Fruit fly (Drosophila melanogaster): ENCODE measurements around the gene yellow-f.

yellow-f gene

DNA sequence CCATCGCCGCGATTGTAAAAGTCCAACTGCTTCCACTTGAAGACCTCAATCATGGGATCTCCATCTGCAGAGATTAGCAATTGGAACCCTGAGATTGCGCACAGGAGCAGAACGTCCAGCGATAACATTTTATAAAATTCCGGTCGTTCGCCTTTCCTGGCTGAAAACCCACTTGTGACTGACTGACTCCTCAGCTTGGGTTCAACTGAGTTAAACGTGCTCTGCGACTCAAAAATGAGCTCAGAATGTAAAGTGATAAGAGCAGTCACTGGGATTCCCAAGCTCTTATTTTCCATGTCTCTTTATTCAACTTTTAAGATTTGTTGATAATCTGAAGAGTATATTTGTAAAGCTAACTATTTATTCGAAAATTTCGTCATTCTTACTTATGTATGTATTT is at the start of gene yellow-f:
Gene yellow-f, minus strand, starts transcription at position 184 of the 400 bp plus-strand sequence.
- TF ChIP-seq usp (GFP tag; optimal IDR thresholded peaks at IDR 0.05) = no peak
- TF ChIP-seq CG8478 (optimal IDR thresholded peaks at IDR 0.05) = no peak
- TF ChIP-seq Dll (optimal IDR thresholded peaks at IDR 0.05) = no peak
- TF ChIP-seq pan (optimal IDR thresholded peaks at IDR 0.05) = no peak
- TF ChIP-seq psq (optimal IDR thresholded peaks at IDR 0.05) = no peak
- no peak for TF ChIP-seq EcR (GFP tag; optimal IDR thresholded peaks at IDR 0.05)

DNA sequence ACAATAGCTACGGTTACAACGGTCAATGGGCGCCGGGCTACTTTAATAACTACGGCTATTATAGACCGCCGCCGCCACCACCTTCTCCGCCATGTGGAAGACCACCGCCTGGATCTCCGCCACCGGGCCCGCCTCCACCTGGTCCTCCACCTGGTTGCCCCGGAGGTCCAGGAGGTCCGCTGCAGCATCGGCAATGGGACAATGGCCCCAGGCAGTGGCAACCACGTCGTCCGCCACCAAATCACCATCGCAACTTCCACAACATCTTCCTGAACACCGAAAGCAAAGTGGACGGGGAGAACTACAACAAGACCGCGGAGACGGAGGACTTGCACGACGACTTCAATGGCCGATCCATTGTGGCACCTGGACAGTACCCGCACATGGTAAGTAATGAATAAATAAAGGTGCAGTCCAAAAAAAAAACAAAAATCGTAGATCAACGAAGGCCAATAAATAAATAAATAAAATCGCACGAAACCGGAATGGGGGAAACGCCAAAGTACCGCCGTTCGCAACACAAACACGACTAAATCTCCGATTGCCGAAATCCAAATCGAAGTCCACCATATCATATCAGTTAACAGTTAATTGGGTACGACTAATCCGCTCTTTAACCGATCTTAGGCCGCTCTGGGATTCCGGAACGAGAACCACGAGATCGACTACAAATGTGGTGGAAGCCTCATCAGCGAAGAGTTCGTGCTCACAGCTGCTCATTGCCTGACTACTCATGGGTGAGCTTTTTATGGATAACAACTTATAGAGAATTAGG is 49.4 kb upstream of the yellow-f start, which contains the start of gene snk:
Gene snk, minus strand, starts transcription at position 513 of the 775 bp plus-strand sequence.
- TF ChIP-seq Dll (optimal IDR thresholded peaks at IDR 0.05) (no peak), usp (GFP tag; optimal IDR thresholded peaks at IDR 0.05) (no peak), pan (optimal IDR thresholded peaks at IDR 0.05) (no peak), psq (optimal IDR thresholded peaks at IDR 0.05) (no peak), CG8478 (optimal IDR thresholded peaks at IDR 0.05) (no peak), EcR (GFP tag; optimal IDR thresholded peaks at IDR 0.05) (no peak)

DNA sequence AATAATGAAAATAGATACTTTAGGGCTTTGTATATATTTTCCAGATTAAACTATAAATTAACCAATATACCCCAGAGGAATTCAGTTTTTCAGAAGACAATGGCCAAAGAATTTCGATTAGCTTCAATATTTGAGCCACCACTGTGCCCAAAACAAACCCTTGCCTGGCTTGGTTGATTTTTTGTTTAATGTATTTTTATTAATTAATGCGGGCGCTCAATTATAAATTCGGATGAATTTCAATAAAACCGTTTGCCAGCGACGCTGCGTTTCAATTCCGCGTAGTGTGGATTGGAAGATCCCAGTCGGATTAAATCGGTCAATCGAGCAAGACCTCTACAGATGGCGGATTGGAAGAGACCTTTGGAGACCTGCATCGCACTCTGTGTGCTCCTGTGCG is 48.7 kb upstream of the yellow-f start, which contains the start of gene CG11670:
Gene CG11670, plus strand, starts transcription at position 301 of the 400 bp plus-strand sequence.
- no peak for TF ChIP-seq CG8478 (optimal IDR thresholded peaks at IDR 0.05)
- TF ChIP-seq pan (optimal IDR thresholded peaks at IDR 0.05) = no peak
- no peak for TF ChIP-seq Dll (optimal IDR thresholded peaks at IDR 0.05)
- no peak for TF ChIP-seq EcR (GFP tag; optimal IDR thresholded peaks at IDR 0.05)
- no peak for TF ChIP-seq psq (optimal IDR thresholded peaks at IDR 0.05)
- no peak for TF ChIP-seq usp (GFP tag; optimal IDR thresholded peaks at IDR 0.05)

DNA sequence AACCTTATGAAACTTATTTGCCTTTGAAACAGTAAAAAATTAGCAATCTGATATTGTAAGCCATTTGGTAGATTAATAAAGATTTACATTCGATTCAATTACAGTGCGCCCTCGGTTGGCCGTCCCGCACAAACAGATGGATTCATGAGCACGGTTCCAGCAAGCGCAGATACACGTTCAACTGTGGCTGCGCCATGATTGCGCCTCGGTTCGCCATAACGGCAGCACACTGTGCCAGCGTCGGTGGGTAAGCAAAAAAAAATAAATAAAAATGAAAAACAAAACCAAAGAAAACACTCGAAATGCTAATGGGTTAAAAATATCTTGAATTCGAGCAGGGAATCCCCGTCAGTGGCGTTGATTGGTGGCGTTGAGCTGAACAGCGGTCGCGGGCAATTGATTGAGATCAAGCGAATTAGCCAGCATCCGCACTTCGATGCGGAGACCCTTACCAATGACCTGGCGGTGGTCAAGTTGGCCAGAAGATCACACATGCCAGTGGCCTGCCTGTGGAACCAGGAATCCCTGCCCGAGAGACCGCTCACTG is 46.1 kb upstream of the yellow-f start:
- TF ChIP-seq CG8478 (optimal IDR thresholded peaks at IDR 0.05) = no peak
- TF ChIP-seq usp (GFP tag; optimal IDR thresholded peaks at IDR 0.05) = no peak
- no peak for TF ChIP-seq EcR (GFP tag; optimal IDR thresholded peaks at IDR 0.05)
- no peak for TF ChIP-seq pan (optimal IDR thresholded peaks at IDR 0.05)
- no peak for TF ChIP-seq Dll (optimal IDR thresholded peaks at IDR 0.05)
- no peak for TF ChIP-seq psq (optimal IDR thresholded peaks at IDR 0.05)

DNA sequence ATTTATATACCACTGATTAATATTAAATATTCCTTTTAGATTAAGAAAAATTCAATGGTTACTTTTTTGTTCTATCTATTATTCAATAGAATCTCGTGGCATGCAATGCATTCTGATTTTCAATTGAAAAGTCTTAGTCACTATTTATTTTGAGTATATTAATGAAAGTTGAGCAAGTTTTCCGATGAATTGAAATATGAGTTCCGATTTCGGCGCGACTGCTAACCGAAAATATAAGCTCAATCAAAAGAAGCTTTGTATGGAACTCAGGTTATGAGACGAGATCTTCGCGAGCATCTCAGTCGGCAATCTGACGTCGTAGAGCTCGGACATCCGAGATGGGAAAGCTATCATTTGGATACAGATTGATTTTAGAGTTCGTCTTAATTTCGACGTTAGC is 45.1 kb upstream of the yellow-f start, which contains the start of gene CG11668:
Gene CG11668, plus strand, starts transcription at position 301 of the 400 bp plus-strand sequence.
- TF ChIP-seq CG8478 (optimal IDR thresholded peaks at IDR 0.05) (no peak), pan (optimal IDR thresholded peaks at IDR 0.05) (no peak), psq (optimal IDR thresholded peaks at IDR 0.05) (no peak), EcR (GFP tag; optimal IDR thresholded peaks at IDR 0.05) (no peak), usp (GFP tag; optimal IDR thresholded peaks at IDR 0.05) (no peak), Dll (optimal IDR thresholded peaks at IDR 0.05) (no peak)

DNA sequence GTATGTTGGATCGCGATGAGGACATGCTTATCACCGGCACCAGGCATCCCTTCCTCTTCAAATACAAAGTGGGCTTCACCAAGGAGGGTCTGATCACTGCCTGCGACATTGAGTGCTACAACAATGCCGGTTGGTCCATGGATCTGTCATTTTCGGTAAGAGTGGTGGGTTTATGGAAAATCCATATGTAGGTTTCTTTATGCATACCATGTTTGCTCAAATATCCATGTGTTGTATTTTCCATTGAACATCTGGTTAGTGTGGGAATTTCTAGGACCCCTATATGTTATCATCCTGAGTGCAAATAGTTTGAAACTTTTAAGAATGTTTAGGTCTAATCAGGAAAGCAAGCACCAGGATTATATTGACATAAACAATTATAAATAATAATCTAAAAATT is 43.1 kb upstream of the yellow-f start:
- no peak for TF ChIP-seq CG8478 (optimal IDR thresholded peaks at IDR 0.05)
- TF ChIP-seq psq (optimal IDR thresholded peaks at IDR 0.05) = no peak
- no peak for TF ChIP-seq EcR (GFP tag; optimal IDR thresholded peaks at IDR 0.05)
- TF ChIP-seq pan (optimal IDR thresholded peaks at IDR 0.05) = no peak
- no peak for TF ChIP-seq Dll (optimal IDR thresholded peaks at IDR 0.05)
- no peak for TF ChIP-seq usp (GFP tag; optimal IDR thresholded peaks at IDR 0.05)

DNA sequence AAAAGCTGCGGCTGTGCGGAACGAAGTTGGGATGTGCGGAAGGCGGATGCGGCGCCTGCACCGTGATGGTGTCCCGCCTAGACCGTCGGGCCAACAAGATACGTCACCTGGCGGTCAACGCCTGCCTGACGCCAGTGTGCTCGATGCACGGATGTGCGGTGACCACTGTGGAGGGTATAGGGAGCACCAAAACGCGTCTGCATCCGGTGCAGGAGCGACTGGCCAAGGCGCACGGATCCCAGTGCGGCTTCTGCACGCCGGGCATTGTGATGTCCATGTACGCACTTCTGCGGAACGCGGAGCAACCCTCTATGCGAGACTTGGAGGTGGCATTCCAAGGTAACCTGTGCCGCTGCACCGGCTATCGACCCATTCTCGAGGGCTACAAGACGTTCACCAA is 40.7 kb upstream of the yellow-f start:
- TF ChIP-seq pan (optimal IDR thresholded peaks at IDR 0.05) (no peak), EcR (GFP tag; optimal IDR thresholded peaks at IDR 0.05) (no peak), usp (GFP tag; optimal IDR thresholded peaks at IDR 0.05) (no peak), CG8478 (optimal IDR thresholded peaks at IDR 0.05) (no peak), Dll (optimal IDR thresholded peaks at IDR 0.05) (no peak), psq (optimal IDR thresholded peaks at IDR 0.05) (no peak)

DNA sequence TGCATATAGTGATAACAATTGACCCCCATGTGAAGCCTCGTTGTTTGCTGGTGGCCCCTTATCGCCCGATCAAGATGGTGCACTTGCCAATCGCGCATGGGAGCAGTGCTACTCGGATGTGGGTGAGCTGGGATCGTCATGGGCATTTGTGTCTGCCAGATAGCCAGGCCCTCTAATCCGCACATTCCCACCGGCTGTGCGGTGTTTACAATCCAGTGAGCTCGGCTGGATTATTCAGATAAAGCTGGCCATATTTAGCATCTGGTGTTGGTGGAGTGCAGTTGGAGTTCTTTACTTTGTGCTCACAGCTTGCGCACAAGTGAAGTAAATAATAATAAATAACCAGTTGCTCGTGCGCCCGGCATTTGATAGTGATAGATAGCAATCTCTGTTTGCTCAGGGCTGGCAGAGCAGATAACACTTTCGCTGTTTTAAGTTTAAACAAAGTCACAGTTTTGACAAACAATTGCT is 40.0 kb upstream of the yellow-f start:
- TF ChIP-seq CG8478 (optimal IDR thresholded peaks at IDR 0.05) (no peak), EcR (GFP tag; optimal IDR thresholded peaks at IDR 0.05) (no peak), usp (GFP tag; optimal IDR thresholded peaks at IDR 0.05) (no peak), pan (optimal IDR thresholded peaks at IDR 0.05) (no peak), psq (optimal IDR thresholded peaks at IDR 0.05) (no peak), Dll (optimal IDR thresholded peaks at IDR 0.05) (no peak)

DNA sequence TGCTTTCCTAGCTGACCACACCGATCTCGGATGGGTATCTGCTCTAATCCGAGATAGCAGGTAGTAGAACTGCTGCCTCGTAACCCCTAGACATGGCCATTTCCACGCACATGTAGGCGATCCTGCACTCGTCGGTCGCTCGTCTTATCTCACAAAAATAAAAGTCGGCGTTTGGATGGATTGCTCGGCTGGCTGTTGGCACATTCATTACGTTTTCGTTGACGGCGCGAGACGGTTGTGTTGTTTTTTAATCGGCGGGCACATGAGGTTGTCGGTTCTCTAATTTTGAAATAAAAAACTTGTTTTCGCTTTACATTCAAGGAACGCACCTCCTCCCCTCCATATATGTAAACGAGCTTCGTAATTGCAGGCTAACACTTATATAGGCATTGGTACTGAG is 39.3 kb upstream of the yellow-f start, which contains the start of gene ry:
Gene ry, plus strand, starts transcription at position 206 of the 400 bp plus-strand sequence.
- TF ChIP-seq psq (optimal IDR thresholded peaks at IDR 0.05) (no peak), usp (GFP tag; optimal IDR thresholded peaks at IDR 0.05) (no peak), Dll (optimal IDR thresholded peaks at IDR 0.05) (no peak), EcR (GFP tag; optimal IDR thresholded peaks at IDR 0.05) (no peak), CG8478 (optimal IDR thresholded peaks at IDR 0.05) (no peak), pan (optimal IDR thresholded peaks at IDR 0.05) (no peak)

DNA sequence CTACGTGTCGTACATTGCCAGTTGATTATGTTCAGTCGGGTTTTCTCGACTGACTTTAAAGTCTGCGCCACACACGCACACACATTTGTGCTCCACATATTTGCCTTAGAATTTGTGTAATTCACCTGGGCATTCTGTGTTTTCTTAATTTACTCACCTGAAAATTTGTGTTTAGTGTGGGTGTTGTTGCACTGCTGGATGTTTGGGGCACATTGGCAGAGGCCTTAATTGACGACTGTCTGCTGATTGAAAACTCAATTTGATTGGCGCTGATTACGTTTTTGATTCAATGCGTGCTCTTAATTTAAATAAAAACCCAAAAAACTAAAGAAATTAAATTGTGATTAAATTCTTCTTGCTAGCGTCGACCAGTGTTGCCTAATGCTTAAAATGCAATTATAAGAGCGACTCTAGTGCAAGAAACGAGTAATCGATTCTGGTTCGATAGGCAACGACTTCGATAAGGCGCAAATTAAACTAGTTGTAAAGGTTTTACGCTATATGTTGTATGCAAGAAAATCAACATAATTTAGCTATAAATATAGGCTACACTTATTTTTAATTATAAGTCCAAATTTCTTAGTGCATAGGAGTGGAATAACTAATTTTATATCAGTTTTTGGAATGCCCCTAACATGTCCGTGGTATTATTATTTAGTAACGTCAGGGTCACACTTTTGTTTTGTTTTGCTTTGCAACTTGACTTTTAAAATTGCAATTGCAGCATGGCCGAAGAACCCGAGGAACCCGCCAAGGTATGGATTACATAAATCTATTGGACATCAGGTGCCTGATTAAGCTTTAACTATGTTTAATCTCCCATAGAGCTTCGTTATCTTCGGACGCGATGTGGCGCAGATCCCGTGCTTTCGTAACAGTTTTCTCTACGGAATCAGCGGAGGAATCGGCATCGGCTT is 37.5 kb upstream of the yellow-f start, which contains the start of the genes CG46281 and CG46280:
Gene CG46281, minus strand, starts transcription at position 51 of the 917 bp plus-strand sequence.
Gene CG46280, minus strand, starts transcription at position 403 of the 917 bp plus-strand sequence.
- no peak for TF ChIP-seq psq (optimal IDR thresholded peaks at IDR 0.05)
- no peak for TF ChIP-seq usp (GFP tag; optimal IDR thresholded peaks at IDR 0.05)
- no peak for TF ChIP-seq Dll (optimal IDR thresholded peaks at IDR 0.05)
- no peak for TF ChIP-seq pan (optimal IDR thresholded peaks at IDR 0.05)
- no peak for TF ChIP-seq CG8478 (optimal IDR thresholded peaks at IDR 0.05)

DNA sequence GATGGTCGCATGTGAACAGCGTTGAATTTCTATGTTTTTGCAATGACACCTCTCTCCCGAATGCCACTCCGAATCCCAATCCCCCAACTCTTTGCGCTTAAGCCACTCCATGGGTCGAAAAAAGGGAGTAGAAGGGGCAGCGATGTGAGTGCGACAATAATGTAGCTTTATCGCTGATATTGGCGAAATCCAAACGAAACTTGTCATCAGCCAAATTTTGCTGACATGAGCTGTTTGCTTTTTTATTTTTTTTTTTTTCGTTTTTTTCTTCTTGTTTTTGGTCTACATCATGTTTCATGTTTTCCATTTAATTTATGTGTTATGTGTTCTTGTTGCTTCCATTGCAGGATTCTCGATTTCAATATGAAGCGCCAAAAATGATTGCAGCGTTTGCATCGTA is 26.0 kb upstream of the yellow-f start:
- no peak for TF ChIP-seq EcR (GFP tag; optimal IDR thresholded peaks at IDR 0.05)
- no peak for TF ChIP-seq psq (optimal IDR thresholded peaks at IDR 0.05)
- no peak for TF ChIP-seq CG8478 (optimal IDR thresholded peaks at IDR 0.05)
- no peak for TF ChIP-seq usp (GFP tag; optimal IDR thresholded peaks at IDR 0.05)
- TF ChIP-seq pan (optimal IDR thresholded peaks at IDR 0.05) = no peak
- no peak for TF ChIP-seq Dll (optimal IDR thresholded peaks at IDR 0.05)

Data from whole organism.